Worm (Caenorhabditis elegans) whole organism, dauer: ENCODE results near the gene nop-1.

Experiments used
- unc-62 ChIP-seq: sonication (generic microtip); optimal IDR thresholded peaks from 2 replicates; lab custom pipeline; 2017; ENCODE audit warnings: missing biosample characterization, missing genetic modification reagents, missing genetic modification characterization

nop-1 gene

DNA sequence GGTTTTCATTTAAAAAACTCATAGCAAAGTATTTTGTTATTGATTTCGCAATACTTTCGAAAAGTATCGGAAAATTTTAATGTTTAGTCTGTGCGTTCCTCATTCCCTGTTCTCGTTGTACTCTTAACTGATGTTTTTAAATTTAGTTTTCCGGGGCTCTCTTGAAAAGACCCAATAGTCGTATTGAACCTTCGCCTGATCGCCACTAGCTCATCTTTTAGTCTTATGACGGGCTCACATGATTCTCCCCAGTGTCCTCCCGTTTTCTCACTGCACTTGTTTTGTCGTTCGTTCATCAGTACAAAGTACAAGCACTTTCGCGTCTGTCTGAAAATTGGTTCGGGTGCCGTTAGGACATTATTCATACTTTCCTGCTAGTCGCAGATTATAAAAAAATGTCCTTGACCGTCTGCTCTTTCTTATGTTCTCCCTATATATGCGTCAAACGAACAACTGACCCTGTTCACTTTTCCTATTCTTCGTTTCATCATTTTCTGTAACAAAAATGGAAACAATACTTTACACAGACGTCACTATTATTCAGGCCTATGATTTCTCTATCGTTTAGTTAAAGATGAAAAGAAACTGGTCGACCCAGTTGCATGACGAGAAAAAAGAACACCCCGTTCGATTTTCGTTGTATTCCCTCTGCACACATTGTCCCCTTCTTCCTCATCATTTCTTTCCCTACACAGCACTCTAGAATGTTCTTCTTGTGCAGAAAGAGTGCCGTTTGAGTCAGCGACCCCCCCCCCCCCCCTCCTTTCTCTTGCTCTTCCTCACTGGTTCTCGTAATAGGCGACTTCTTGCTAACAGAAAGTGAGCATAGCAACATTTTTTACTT lies 18.8 kb upstream of the nop-1 start, which contains the start of gene ubq-1:
Gene ubq-1 (plus strand): TSS at position 802 of the 844 bp plus-strand sequence.
- no peak for TF ChIP-seq unc-62 (GFP tag; lab: Kevin White, UChicago)

ce11 chrIII:5940525-5940974 lies 18.0 kb upstream of the nop-1 start:
- no peak for TF ChIP-seq unc-62 (GFP tag; lab: Kevin White, UChicago)

DNA sequence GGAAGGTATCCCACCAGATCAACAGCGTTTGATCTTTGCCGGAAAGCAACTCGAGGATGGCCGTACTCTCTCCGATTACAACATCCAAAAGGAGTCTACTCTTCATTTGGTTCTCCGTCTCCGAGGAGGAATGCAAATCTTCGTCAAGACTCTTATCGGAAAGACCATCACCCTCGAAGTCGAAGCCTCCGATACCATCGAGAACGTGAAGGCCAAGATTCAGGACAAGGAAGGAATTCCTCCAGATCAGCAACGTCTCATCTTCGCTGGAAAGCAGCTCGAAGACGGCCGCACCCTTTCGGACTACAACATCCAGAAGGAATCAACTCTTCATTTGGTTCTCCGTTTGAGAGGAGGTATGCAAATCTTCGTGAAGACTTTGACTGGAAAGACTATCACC lies 16.4 kb upstream of the nop-1 start:
- TF ChIP-seq unc-62 (GFP tag; lab: Kevin White, UChicago): no peak

DNA sequence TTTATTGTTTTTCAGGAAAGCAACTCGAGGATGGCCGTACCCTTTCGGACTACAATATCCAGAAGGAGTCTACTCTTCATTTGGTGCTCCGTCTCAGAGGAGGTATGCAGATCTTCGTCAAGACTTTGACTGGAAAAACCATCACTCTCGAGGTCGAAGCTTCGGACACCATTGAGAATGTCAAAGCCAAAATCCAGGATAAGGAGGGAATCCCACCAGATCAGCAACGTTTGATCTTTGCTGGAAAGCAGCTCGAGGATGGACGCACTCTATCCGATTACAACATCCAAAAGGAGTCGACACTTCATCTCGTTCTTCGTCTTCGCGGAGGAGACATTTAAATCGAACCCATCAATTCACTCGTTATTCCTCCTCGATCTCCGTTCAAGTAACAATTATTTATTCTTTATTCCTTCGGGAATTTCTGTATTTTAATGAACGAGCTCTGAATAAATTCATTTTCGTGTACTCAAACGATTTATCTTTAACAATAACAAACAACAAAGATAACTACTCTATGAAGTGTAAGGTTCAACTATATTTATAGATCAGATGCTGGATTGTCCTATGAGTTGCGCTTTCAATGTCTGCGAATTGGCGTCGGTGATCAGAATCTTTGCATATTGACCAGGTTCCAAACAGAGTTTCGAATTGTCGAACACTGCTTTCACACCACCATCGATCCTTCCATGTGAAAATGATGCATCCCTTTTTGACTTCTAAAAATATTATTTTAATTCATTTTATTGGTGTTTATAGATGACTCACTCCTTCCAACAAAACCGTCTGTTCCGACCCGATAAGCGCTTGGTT lies 14.9 kb upstream of the nop-1 start:
- no peak for TF ChIP-seq unc-62 (GFP tag; lab: Kevin White, UChicago)

DNA sequence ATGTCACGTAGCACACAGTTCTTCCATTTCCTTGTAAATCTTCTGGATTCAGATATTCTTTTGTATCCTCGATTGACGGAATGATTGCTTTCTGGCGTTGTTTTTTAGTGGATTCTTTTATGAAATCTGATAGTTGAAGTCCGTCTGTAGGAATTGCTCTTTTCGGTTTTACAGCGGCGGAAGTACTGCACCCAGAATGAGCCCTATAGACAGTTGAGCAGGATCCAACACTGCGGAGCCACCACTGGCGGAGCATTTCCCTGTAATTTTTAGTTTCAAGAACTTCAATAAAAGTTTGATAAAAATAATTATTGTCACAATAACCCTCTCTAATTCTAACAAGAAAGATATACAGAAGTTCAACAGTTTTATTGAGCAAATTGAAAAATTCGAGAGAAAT lies 12.7 kb upstream of the nop-1 start, which contains the start of gene F25B5.5:
Gene F25B5.5 (minus strand): TSS at position 260 of the 400 bp plus-strand sequence.
- TF ChIP-seq unc-62 (GFP tag; lab: Kevin White, UChicago): no peak

DNA sequence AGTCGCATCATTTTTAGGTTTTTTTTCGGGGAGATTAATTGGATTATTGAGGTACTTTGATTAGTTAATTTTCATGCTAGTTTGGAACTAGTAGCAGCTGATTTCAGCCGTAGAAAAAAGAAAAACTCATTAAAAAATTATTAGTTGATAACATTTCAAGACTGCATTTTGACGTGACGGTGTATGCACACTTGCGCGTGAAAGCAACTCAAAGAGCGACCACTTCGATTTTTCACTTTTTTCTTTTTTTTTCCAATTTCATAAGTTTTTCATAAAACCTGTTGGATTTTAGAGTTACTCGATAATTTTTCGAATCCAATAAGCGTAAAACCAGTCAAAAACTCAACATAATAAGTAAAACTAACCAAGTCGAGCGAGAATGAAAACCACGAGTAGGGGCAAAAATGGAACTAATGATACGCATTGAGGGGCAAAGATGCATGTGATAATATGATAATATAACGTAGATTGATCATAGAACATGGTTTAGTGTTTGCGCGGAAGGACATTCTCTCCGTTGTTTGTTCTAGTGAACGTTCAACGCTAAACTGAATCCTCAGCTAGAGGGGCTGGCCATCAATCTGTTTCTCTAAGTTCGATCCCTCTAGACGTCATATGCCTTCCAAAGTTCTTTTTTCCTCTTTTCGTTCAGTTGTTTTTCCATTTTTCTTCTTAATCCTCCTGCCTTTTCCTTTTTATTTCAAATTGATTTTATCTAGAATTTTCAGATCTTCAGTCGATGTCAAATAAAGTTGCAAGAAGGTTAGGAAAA lies 10.2 kb upstream of the nop-1 start, which contains the start of the genes F25B5.6 and F25B5.3:
Gene F25B5.6 (minus strand): TSS at position 572 of the 772 bp plus-strand sequence.
Gene F25B5.3 (plus strand): TSS at position 722 of the 772 bp plus-strand sequence.
- no peak for TF ChIP-seq unc-62 (GFP tag; lab: Kevin White, UChicago)

DNA sequence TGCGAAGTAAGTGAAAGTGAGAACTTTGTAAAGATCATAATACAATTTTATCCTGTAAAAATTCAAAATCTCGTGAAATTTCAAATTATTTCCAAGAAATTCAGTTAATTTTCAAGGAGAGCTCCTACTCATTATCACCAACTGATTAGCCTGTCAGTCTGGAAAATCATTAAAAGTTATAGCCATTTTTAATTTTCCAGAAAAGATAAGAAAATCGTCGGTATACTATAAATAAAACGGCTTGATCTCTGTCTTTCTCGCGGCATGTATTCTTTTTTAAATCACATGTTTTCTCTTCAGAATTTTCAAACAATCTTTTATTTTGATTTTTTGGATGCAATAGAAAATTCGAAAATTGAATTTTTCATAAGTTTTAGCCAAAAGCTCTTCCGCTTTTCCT lies 9.5 kb upstream of the nop-1 start:
- no peak for TF ChIP-seq unc-62 (GFP tag; lab: Kevin White, UChicago)

- no peak for TF ChIP-seq unc-62 (GFP tag; lab: Kevin White, UChicago)
These were observed 8.7 kb upstream of the nop-1 start for ce11 chrIII:5949817-5950216.

- no peak for TF ChIP-seq unc-62 (GFP tag; lab: Kevin White, UChicago)
These were observed 7.7 kb upstream of the nop-1 start for ce11 chrIII:5950756-5951345.

ce11 chrIII:5951589-5952378 lies 6.7 kb upstream of the nop-1 start:
- TF ChIP-seq unc-62 (GFP tag; lab: Kevin White, UChicago): no peak

DNA sequence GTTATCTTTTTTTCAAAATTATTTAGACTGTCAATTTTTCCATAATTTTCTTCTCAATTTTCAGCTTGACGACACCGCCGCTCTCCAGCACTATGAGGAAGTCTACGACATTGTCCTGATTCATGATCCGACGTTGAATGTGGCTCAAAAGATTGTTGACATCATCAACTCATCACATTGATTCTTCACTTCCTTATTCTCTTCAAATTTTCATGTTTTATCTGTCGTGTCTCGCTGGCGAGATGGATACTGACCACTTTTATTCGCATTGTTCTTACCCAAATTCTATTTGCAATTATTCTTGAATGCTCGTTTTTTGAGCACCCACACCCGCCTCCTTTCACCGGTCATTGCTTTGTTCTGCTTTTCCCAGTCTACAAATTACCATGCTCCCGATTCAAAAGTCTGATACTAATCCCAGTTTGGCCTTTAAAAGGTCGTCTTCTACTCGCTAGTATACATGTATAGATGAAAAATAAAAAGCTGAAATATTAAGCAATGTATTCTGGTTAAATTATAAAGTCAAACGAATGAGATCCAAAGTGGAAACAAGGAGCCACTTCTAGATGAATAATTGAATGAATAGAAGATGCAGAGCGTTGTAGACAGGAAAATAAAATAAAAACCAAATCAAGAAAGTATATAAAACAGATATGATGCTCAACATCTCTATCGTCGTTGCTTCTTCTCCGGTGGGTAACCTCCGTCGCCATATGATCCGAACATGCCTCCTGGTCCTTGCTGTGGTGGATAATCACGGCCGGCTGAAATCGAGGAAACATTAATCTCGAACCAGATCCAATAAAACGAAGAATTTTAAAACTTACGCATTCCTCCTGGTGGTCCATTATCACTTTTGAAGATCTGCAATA lies 5.2 kb upstream of the nop-1 start:
- TF ChIP-seq unc-62 (GFP tag; lab: Kevin White, UChicago): no peak

- TF ChIP-seq unc-62 (GFP tag; lab: Kevin White, UChicago): no peak
These were observed 4.6 kb upstream of the nop-1 start for ce11 chrIII:5953913-5954290.

- no peak for TF ChIP-seq unc-62 (GFP tag; lab: Kevin White, UChicago)
These were observed 527 bp downstream of the nop-1 start for ce11 chrIII:5959049-5959448.
